Fruit fly (Drosophila melanogaster) whole organism, embryonic: Measurements from ENCODE around the gene CG11892.

Source experiments
- Adf1 ChIP-seq: fragments of 200-800 bp; sonication (Bioruptor generic); IDR thresholded peaks from 2 replicates; pipeline ENCODE4 v1.3.6; 2022; ENCODE audit warnings: missing biosample characterization, missing genetic modification characterization
- Atf3 ChIP-seq: fragments of 200-800 bp; sonication (Bioruptor generic); optimal IDR thresholded peaks from 3 replicates; lab custom pipeline; 2016; ENCODE audit warnings: missing biosample characterization, missing genetic modification characterization
- B-H2 ChIP-seq: fragments of 200-800 bp; sonication (Bioruptor generic); optimal IDR thresholded peaks from 2 replicates; lab custom pipeline; 2018; ENCODE audit warnings: missing biosample characterization, mild to moderate bottlenecking, missing genetic modification characterization
- BEAF-32 ChIP-seq: fragments of 200-800 bp; sonication (Bioruptor generic); optimal IDR thresholded peaks from 3 replicates; lab custom pipeline; 2017; ENCODE audit warnings: missing biosample characterization, missing genetic modification characterization, mild to moderate bottlenecking, moderate library complexity, missing genetic modification reagents
- CG11085 ChIP-seq: fragments of 200-800 bp; sonication (Bioruptor generic); IDR thresholded peaks from 2 replicates; pipeline ENCODE4 v1.3.6; 2022; ENCODE audit warnings: missing biosample characterization, missing genetic modification characterization
- CG12236 ChIP-seq: fragments of 200-800 bp; sonication (Bioruptor generic); optimal IDR thresholded peaks from 2 replicates; lab custom pipeline; 2016; ENCODE audit warnings: missing biosample characterization, missing genetic modification characterization
- CG13296 ChIP-seq: fragments of 200-800 bp; sonication (Bioruptor generic); optimal IDR thresholded peaks from 3 replicates; lab custom pipeline; 2018; ENCODE audit warnings: missing biosample characterization, mild to moderate bottlenecking, missing genetic modification characterization
- CG15696 ChIP-seq: fragments of 200-800 bp; sonication (Bioruptor generic); optimal IDR thresholded peaks from 2 replicates; lab custom pipeline; 2019; ENCODE audit warnings: missing biosample characterization, mild to moderate bottlenecking, missing genetic modification characterization, moderate library complexity
- CG32767 ChIP-seq: fragments of 200-800 bp; sonication (Bioruptor generic); IDR thresholded peaks from 2 replicates; pipeline ENCODE4 v1.3.6; 2022; ENCODE audit warnings: missing biosample characterization, missing genetic modification characterization
- CG4707 ChIP-seq: fragments of 200-800 bp; sonication (Bioruptor generic); optimal IDR thresholded peaks from 2 replicates; lab custom pipeline; 2018; ENCODE audit warnings: missing biosample characterization, mild to moderate bottlenecking, missing genetic modification characterization, moderate library complexity
- CG6813 ChIP-seq: fragments of 200-800 bp; sonication (Bioruptor generic); optimal IDR thresholded peaks from 2 replicates; lab custom pipeline; 2017; ENCODE audit warnings: missing biosample characterization, missing genetic modification characterization, mild to moderate bottlenecking, moderate library complexity, missing genetic modification reagents
- CG8290 ChIP-seq, 3 experiments: fragments of 200-800 bp; sonication (Bioruptor generic); optimal IDR thresholded peaks; 2 replicates each; lab custom pipeline; 2016 to 2019; ENCODE audit warnings: missing biosample characterization in 3 of 3, missing genetic modification characterization in 3 of 3, mild to moderate bottlenecking in 2 of 3, moderate library complexity in 1 of 3
- CG9817 ChIP-seq: fragments of 200-800 bp; sonication (Bioruptor generic); optimal IDR thresholded peaks from 2 replicates; lab custom pipeline; 2018; ENCODE audit warnings: missing biosample characterization, mild to moderate bottlenecking, missing genetic modification characterization, moderate library complexity
- D19A ChIP-seq: fragments of 200-800 bp; optimal IDR thresholded peaks from 3 replicates; lab custom pipeline; 2019; ENCODE audit warnings: missing biosample characterization, mild to moderate bottlenecking, missing genetic modification characterization, moderate library complexity
- Dref ChIP-seq: fragments of 200-800 bp; sonication (Bioruptor generic); IDR thresholded peaks from 2 replicates; pipeline ENCODE4 v1.3.6; 2022; ENCODE audit warnings: missing biosample characterization, missing genetic modification characterization
- GATAe ChIP-seq: fragments of 200-800 bp; sonication (Bioruptor generic); conservative IDR thresholded peaks from 2 replicates; pipeline ENCODE4 v1.3.6; 2022; ENCODE audit warnings: missing biosample characterization, missing genetic modification characterization
- HLH4C ChIP-seq: fragments of 200-800 bp; sonication (Bioruptor generic); IDR thresholded peaks from 3 replicates; pipeline ENCODE4 v1.3.6; 2022; ENCODE audit warnings: missing biosample characterization, missing genetic modification characterization; ENCODE audit not compliant: partially characterized antibody
- HLHmδ ChIP-seq: fragments of 200-800 bp; sonication (Bioruptor generic); optimal IDR thresholded peaks from 2 replicates; lab custom pipeline; 2018; ENCODE audit warnings: missing biosample characterization, mild to moderate bottlenecking, missing genetic modification characterization, moderate library complexity
- HmgD ChIP-seq: fragments of 200-800 bp; sonication (Bioruptor generic); optimal IDR thresholded peaks from 3 replicates; lab custom pipeline; 2016; ENCODE audit warnings: missing biosample characterization, missing genetic modification characterization
- HmgZ ChIP-seq: fragments of 200-800 bp; sonication (Bioruptor generic); optimal IDR thresholded peaks from 2 replicates; lab custom pipeline; 2018; ENCODE audit warnings: missing biosample characterization, mild to moderate bottlenecking, missing genetic modification characterization
- Jarid2 ChIP-seq: fragments of 200-800 bp; sonication (Bioruptor generic); optimal IDR thresholded peaks from 3 replicates; lab custom pipeline; 2017; ENCODE audit warnings: mild to moderate bottlenecking, missing biosample characterization, missing genetic modification reagents, missing genetic modification characterization
- Lhr ChIP-seq: fragments of 200-800 bp; sonication (Bioruptor generic); optimal IDR thresholded peaks from 3 replicates; lab custom pipeline; 2017; ENCODE audit warnings: mild to moderate bottlenecking, missing biosample characterization, missing genetic modification reagents, missing genetic modification characterization
- Neu2 ChIP-seq: fragments of 200-800 bp; sonication (Bioruptor generic); optimal IDR thresholded peaks from 3 replicates; lab custom pipeline; 2016; ENCODE audit warnings: missing biosample characterization, missing genetic modification characterization, borderline replicate concordance
- Nf-YC ChIP-seq: fragments of 200-800 bp; optimal IDR thresholded peaks from 3 replicates; lab custom pipeline; 2019; ENCODE audit warnings: missing biosample characterization, mild to moderate bottlenecking, missing genetic modification characterization, moderate library complexity
- Opbp ChIP-seq: fragments of 200-800 bp; sonication (Bioruptor generic); IDR thresholded peaks from 3 replicates; pipeline ENCODE4 v1.3.6; 2022; ENCODE audit warnings: missing biosample characterization, missing genetic modification characterization; ENCODE audit not compliant: partially characterized antibody
- Poxn ChIP-seq: fragments of 200-800 bp; sonication (Bioruptor generic); IDR thresholded peaks from 2 replicates; pipeline ENCODE4 v1.3.6; 2022; ENCODE audit warnings: missing biosample characterization, missing genetic modification characterization
- Spps ChIP-seq: fragments of 200-800 bp; sonication (Bioruptor generic); optimal IDR thresholded peaks from 2 replicates; lab custom pipeline; 2018; ENCODE audit warnings: missing biosample characterization, mild to moderate bottlenecking, missing genetic modification characterization
- amos ChIP-seq: fragments of 200-800 bp; sonication (Bioruptor generic); IDR thresholded peaks from 2 replicates; pipeline ENCODE4 v1.3.6; 2022; ENCODE audit warnings: missing biosample characterization, missing genetic modification characterization; ENCODE audit not compliant: partially characterized antibody
- aop ChIP-seq: fragments of 200-800 bp; sonication (Bioruptor generic); IDR thresholded peaks from 2 replicates; pipeline ENCODE4 v1.3.6; 2022; ENCODE audit warnings: missing biosample characterization, missing genetic modification characterization
- cas ChIP-seq: fragments of 200-800 bp; sonication (Bioruptor generic); IDR thresholded peaks from 2 replicates; pipeline ENCODE4 v1.3.6; 2022; ENCODE audit warnings: missing biosample characterization, missing genetic modification characterization
- gsb-n ChIP-seq: fragments of 200-800 bp; sonication (Bioruptor generic); optimal IDR thresholded peaks from 3 replicates; lab custom pipeline; 2018; ENCODE audit warnings: missing biosample characterization, mild to moderate bottlenecking, missing genetic modification characterization
- ken ChIP-seq: fragments of 200-800 bp; sonication (Bioruptor generic); IDR thresholded peaks from 3 replicates; pipeline ENCODE4 v1.3.6; 2022; ENCODE audit warnings: missing biosample characterization, missing genetic modification characterization
- kni ChIP-seq: fragments of 200-800 bp; sonication (Bioruptor generic); optimal IDR thresholded peaks from 3 replicates; lab custom pipeline; 2017; ENCODE audit warnings: mild to moderate bottlenecking, missing biosample characterization, missing genetic modification reagents, missing genetic modification characterization
- knrl ChIP-seq: fragments of 200-800 bp; sonication (Bioruptor generic); IDR thresholded peaks from 3 replicates; pipeline ENCODE4 v1.3.6; 2022; ENCODE audit warnings: missing biosample characterization, missing genetic modification characterization; ENCODE audit not compliant: partially characterized antibody
- mirr ChIP-seq: fragments of 200-800 bp; sonication (Bioruptor generic); optimal IDR thresholded peaks from 3 replicates; lab custom pipeline; 2018; ENCODE audit warnings: missing biosample characterization, mild to moderate bottlenecking, missing genetic modification characterization
- mld ChIP-seq: fragments of 200-800 bp; sonication (Bioruptor generic); IDR thresholded peaks from 3 replicates; pipeline ENCODE4 v1.3.6; 2022; ENCODE audit warnings: missing biosample characterization, missing genetic modification characterization; ENCODE audit not compliant: partially characterized antibody
- nerfin-1 ChIP-seq: fragments of 200-800 bp; sonication (Bioruptor generic); optimal IDR thresholded peaks from 3 replicates; lab custom pipeline; 2019; ENCODE audit warnings: missing biosample characterization, mild to moderate bottlenecking, missing genetic modification characterization, moderate library complexity
- nmo ChIP-seq: fragments of 200-800 bp; sonication (Bioruptor generic); optimal IDR thresholded peaks from 2 replicates; lab custom pipeline; 2018; ENCODE audit warnings: missing biosample characterization, mild to moderate bottlenecking, missing genetic modification characterization, moderate library complexity
- p53 ChIP-seq: fragments of 200-800 bp; sonication (Bioruptor generic); optimal IDR thresholded peaks from 2 replicates; lab custom pipeline; 2016; ENCODE audit warnings: missing biosample characterization, missing genetic modification characterization
- pita ChIP-seq: fragments of 200-800 bp; sonication (Bioruptor generic); optimal IDR thresholded peaks from 2 replicates; lab custom pipeline; 2017; ENCODE audit warnings: missing biosample characterization, mild to moderate bottlenecking, missing genetic modification characterization
- sna ChIP-seq: fragments of 200-800 bp; sonication (Bioruptor generic); IDR thresholded peaks from 2 replicates; pipeline ENCODE4 v1.3.6; 2022; ENCODE audit warnings: missing biosample characterization, missing genetic modification characterization; ENCODE audit not compliant: partially characterized antibody
- so ChIP-seq: fragments of 200-800 bp; sonication (Bioruptor generic); IDR thresholded peaks from 3 replicates; pipeline ENCODE4 v1.3.6; 2022; ENCODE audit warnings: missing biosample characterization, missing genetic modification characterization
- sug ChIP-seq: fragments of 200-800 bp; optimal IDR thresholded peaks from 2 replicates; lab custom pipeline; 2019; ENCODE audit warnings: missing biosample characterization, mild to moderate bottlenecking, missing genetic modification characterization, moderate library complexity
- tgo ChIP-seq: fragments of 200-800 bp; sonication (Bioruptor generic); IDR thresholded peaks from 3 replicates; pipeline ENCODE4 v1.3.6; 2022; ENCODE audit warnings: missing biosample characterization, missing genetic modification characterization
- tin ChIP-seq: fragments of 200-800 bp; sonication (Bioruptor generic); optimal IDR thresholded peaks from 3 replicates; lab custom pipeline; 2016; ENCODE audit warnings: missing biosample characterization, missing genetic modification characterization
- trem ChIP-seq: fragments of 200-800 bp; optimal IDR thresholded peaks from 3 replicates; lab custom pipeline; 2019; ENCODE audit warnings: missing biosample characterization, mild to moderate bottlenecking, missing genetic modification characterization, moderate library complexity
- wdn ChIP-seq: fragments of 200-800 bp; sonication (Bioruptor generic); IDR thresholded peaks from 2 replicates; pipeline ENCODE4 v1.3.6; 2022; ENCODE audit warnings: missing biosample characterization, missing genetic modification characterization
- z ChIP-seq: fragments of 200-800 bp; sonication (Bioruptor generic); IDR thresholded peaks from 3 replicates; pipeline ENCODE4 v1.3.6; 2022; ENCODE audit warnings: missing biosample characterization, missing genetic modification characterization

CG11892 gene

DNA sequence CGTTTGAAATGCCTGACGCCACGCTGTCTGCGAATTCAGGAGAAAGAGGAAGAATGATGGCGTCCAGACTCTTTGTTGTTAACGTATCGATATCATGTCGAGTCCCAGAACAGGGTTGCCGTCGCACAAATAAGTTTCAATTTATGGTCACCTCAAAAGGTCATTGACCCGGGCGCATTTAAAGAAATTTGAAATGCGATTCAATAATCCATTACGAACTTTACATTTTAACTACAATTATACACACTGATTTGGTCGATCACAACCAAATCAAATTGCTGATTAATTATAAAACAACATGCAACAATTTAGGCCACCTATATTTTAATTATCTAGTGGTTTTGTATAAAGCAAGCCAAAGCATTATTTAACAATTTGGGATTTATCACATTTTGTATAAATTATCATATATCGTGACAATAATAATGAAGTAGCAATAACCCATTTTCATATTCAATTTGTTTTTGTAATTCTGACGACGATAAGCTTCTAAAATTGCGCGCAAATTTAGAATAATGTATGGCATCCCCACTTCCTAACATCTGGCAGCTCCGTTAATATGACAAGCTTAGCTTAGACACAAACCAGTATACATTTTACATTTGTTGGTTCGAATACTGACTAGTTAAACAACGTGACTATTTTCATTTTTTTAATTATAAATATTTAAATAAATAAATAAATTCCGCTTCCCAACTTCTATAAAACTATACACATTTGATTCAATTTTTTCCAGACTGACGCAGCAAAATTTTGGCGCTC, 36.1 kb upstream of the CG11892 start, which contains the start of gene bam (continued):
- TF ChIP-seq Atf3 (GFP tag; lab: Kevin White, UChicago), result no peak
- no peak for TF ChIP-seq mld (GFP tag; lab: Robert Waterston, UW)
- TF ChIP-seq ken (GFP tag; lab: Robert Waterston, UW), result 0 out of 3 replicates have a peak, but pooled peaks have one; percentile 37
- TF ChIP-seq Opbp (GFP tag; lab: Robert Waterston, UW), result 0 out of 3 replicates have a peak, but pooled peaks have one; percentile 31
- no peak for TF ChIP-seq GATAe (GFP tag; lab: Robert Waterston, UW)
- peak; percentile 40 for TF ChIP-seq nmo (GFP tag; lab: Kevin White, UChicago)
- TF ChIP-seq CG12236 (GFP tag; lab: Kevin White, UChicago), result no peak
- no peak for TF ChIP-seq CG13296 (GFP tag; lab: Kevin White, UChicago)
- TF ChIP-seq aop, result no peak
- TF ChIP-seq Spps (tag; lab: Kevin White, UChicago), result no peak
- peak; percentile 42 for TF ChIP-seq amos (GFP tag; lab: Robert Waterston, UW)
- TF ChIP-seq trem (tag; lab: Kevin White, UChicago), result peak; percentile 71
- peak; percentile 84 for TF ChIP-seq Lhr (GFP tag; lab: Kevin White, UChicago)
- TF ChIP-seq CG4707, result no peak
- TF ChIP-seq cas (GFP tag; lab: Robert Waterston, UW), result no peak
- TF ChIP-seq pita (GFP tag; lab: Kevin White, UChicago), result peak; percentile 86
- no peak for TF ChIP-seq sna (GFP tag; lab: Robert Waterston, UW)
- TF ChIP-seq BEAF-32, result peak; percentile 24
- TF ChIP-seq so (GFP tag; lab: Robert Waterston, UW), result no peak
- TF ChIP-seq z (GFP tag; lab: Robert Waterston, UW), result no peak
- no peak for TF ChIP-seq CG9817 (tag; lab: Kevin White, UChicago)
- TF ChIP-seq tgo (GFP tag; lab: Robert Waterston, UW), result no peak
- peak; percentile 67 for TF ChIP-seq HmgZ
- TF ChIP-seq mirr, result no peak
- peak; percentile 58 for TF ChIP-seq B-H2 (GFP tag; lab: Kevin White, UChicago)
- peak; percentile 46 for TF ChIP-seq Nf-YC (tag; lab: Kevin White, UChicago)
- TF ChIP-seq CG15696, result peak; percentile 7
- TF ChIP-seq CG8290 (GFP tag; optimal IDR thresholded peaks at IDR 0.05; lab: Kevin White, UChicago), result peak; percentile 43
- TF ChIP-seq CG8290 (tag; optimal IDR thresholded peaks at IDR 0.05; lab: Kevin White, UChicago), result no peak
- TF ChIP-seq CG32767 (GFP tag; lab: Robert Waterston, UW), result no peak
- TF ChIP-seq knrl (GFP tag; lab: Robert Waterston, UW), result peak; percentile 54; the same call in 2 of the 3 replicates
- 0 out of 2 replicates have a peak, but pooled peaks have one; percentile 32 for TF ChIP-seq Dref (GFP tag; lab: Robert Waterston, UW)
- TF ChIP-seq Adf1 (GFP tag; lab: Robert Waterston, UW), result no peak
- TF ChIP-seq sug (tag; lab: Kevin White, UChicago), result peak; percentile 46
- TF ChIP-seq Jarid2 (GFP tag; lab: Kevin White, UChicago), result no peak
- TF ChIP-seq tin (GFP tag; lab: Kevin White, UChicago), result no peak
- no peak for TF ChIP-seq nerfin-1
- TF ChIP-seq, all 482 proteins: peak for 60

DNA sequence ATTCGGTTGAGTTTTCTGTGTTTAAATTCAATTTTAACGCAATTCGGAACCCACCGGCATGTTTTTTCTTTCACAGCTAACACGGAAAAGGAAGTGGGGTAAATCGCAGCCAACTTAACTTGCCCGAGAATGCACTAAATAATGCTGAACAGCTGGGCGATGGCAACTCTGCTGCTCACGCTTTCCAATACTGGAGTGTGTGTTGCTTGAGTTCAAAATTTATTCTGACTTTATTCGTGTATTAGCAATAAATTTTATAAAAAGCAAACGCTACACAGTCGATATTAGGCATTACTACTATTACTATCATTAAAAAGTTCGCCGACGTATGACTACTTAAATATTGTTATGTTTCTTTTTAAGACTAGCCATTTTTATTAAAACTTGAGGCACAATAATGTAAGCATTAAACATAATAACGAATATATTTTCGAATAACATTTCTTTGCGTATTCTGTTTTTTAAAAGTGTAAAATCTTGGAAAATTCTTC, 33.9 kb upstream of the CG11892 start, which contains the start of the genes RpS27 and Nup37:
Gene RpS27, minus strand, starts transcription at position 136 of the 491 bp plus-strand sequence.
Gene Nup37, plus strand, starts transcription at position 280 of the 491 bp plus-strand sequence.
- TF ChIP-seq kni, result peak; percentile 100
- peak; percentile 99 for TF ChIP-seq HmgD (GFP tag; lab: Kevin White, UChicago)
- TF ChIP-seq D19A (tag; lab: Kevin White, UChicago), result peak; percentile 77
- TF ChIP-seq Neu2 (GFP tag; lab: Kevin White, UChicago), result peak; percentile 93
- peak; percentile 95 for TF ChIP-seq gsb-n (tag; lab: Kevin White, UChicago)
- peak; percentile 84 for TF ChIP-seq Poxn (GFP tag; lab: Robert Waterston, UW)
- TF ChIP-seq HLHmδ (GFP tag; lab: Kevin White, UChicago), result peak; percentile 100
- TF ChIP-seq p53 (GFP tag; lab: Kevin White, UChicago), result peak; percentile 98
- peak; percentile 98 for TF ChIP-seq CG6813 (GFP tag; lab: Kevin White, UChicago)
- peak; percentile 95 for TF ChIP-seq so (GFP tag; lab: Robert Waterston, UW)
- TF ChIP-seq CG11085 (GFP tag; lab: Robert Waterston, UW), result peak; percentile 99
- TF ChIP-seq wdn (GFP tag; lab: Robert Waterston, UW), result peak; percentile 94
- no peak for TF ChIP-seq HLH4C (GFP tag; lab: Robert Waterston, UW)
